Fruit fly (Drosophila melanogaster): Measurements from ENCODE around the gene FRG1.
A peak's percentile ranks its signal among the peaks of the same experiment; 100 is the strongest.

FRG1 gene

dm6 chr3L:20316956-20317589, 20.3 kb upstream of the FRG1 start, which contains the start of gene Spn77Ba:
Spn77Ba (plus strand) TSS chr3L:20317190.
- no peak for TF ChIP-seq foxo (GFP tag; optimal IDR thresholded peaks at IDR 0.05)
- TF ChIP-seq Myc (optimal IDR thresholded peaks at IDR 0.05): no peak
- no peak for TF ChIP-seq pan (optimal IDR thresholded peaks at IDR 0.05)
- TF ChIP-seq Hr83 (GFP tag; optimal IDR thresholded peaks at IDR 0.05; ENCODE audit: poor library complexity, severe bottlenecking): peak; percentile 20
- TF ChIP-seq h (GFP tag; optimal IDR thresholded peaks at IDR 0.05): peak; percentile 34
- peak; percentile 30 for TF ChIP-seq rgr (GFP tag; optimal IDR thresholded peaks at IDR 0.05)
- TF ChIP-seq dl (GFP tag; optimal IDR thresholded peaks at IDR 0.05; ENCODE audit: insufficient read depth in 1 of 2, partially characterized antibody in 2 of 2): peak; percentile 21 to 56
- no peak for TF ChIP-seq CrebA (GFP tag; optimal IDR thresholded peaks at IDR 0.05; ENCODE audit: borderline replicate concordance)
- TF ChIP-seq Hnf4 (GFP tag; optimal IDR thresholded peaks at IDR 0.05): peak; percentile 71
- TF ChIP-seq psq (GFP tag; optimal IDR thresholded peaks at IDR 0.05): peak; percentile 19
- TF ChIP-seq fru (GFP tag; optimal IDR thresholded peaks at IDR 0.05): peak; percentile 7
- TF ChIP-seq Dif (GFP tag; optimal IDR thresholded peaks at IDR 0.05; ENCODE audit: partially characterized antibody): peak; percentile 69
- TF ChIP-seq br (GFP tag; optimal IDR thresholded peaks at IDR 0.05): no peak
- no peak for TF ChIP-seq Mio (GFP tag; optimal IDR thresholded peaks at IDR 0.05)
- TF ChIP-seq Rel (GFP tag; optimal IDR thresholded peaks at IDR 0.05): no peak
- peak; percentile 98 for TF ChIP-seq Rel (tag; optimal IDR thresholded peaks at IDR 0.05)
- TF ChIP-seq sv (GFP tag; optimal IDR thresholded peaks at IDR 0.05): no peak
- no peak for TF ChIP-seq usp (GFP tag; optimal IDR thresholded peaks at IDR 0.05)
- no peak for TF ChIP-seq CG32264 (GFP tag; optimal IDR thresholded peaks at IDR 0.05)
- TF ChIP-seq Dfd (GFP tag; optimal IDR thresholded peaks at IDR 0.05): no peak

dm6 chr3L:20313469-20313868, 16.7 kb upstream of the FRG1 start, which contains the start of gene alphaSnap:
alphaSnap (plus strand) TSS chr3L:20313632.
- TF ChIP-seq Sp1 (GFP tag; optimal IDR thresholded peaks at IDR 0.05) (peak; percentile 27), dsf (GFP tag; optimal IDR thresholded peaks at IDR 0.05; ENCODE audit: borderline replicate concordance) (no peak), brk (GFP tag; optimal IDR thresholded peaks at IDR 0.05) (no peak), dl (GFP tag; optimal IDR thresholded peaks at IDR 0.05; ENCODE audit: insufficient read depth in 1 of 2, partially characterized antibody in 2 of 2) (peak in 1 of 2 experiments; percentile 18), br (GFP tag; optimal IDR thresholded peaks at IDR 0.05) (peak; percentile 51), Dif (GFP tag; optimal IDR thresholded peaks at IDR 0.05; ENCODE audit: partially characterized antibody) (peak; percentile 21), sage (GFP tag; optimal IDR thresholded peaks at IDR 0.05) (peak; percentile 35), Hr83 (GFP tag; optimal IDR thresholded peaks at IDR 0.05; ENCODE audit: poor library complexity, severe bottlenecking) (peak; percentile 8), psq (GFP tag; optimal IDR thresholded peaks at IDR 0.05) (peak; percentile 49), Dfd (GFP tag; optimal IDR thresholded peaks at IDR 0.05) (no peak), rgr (GFP tag; optimal IDR thresholded peaks at IDR 0.05) (peak; percentile 72), fru (GFP tag; optimal IDR thresholded peaks at IDR 0.05) (peak; percentile 24), HLH106 (tag; optimal IDR thresholded peaks at IDR 0.05) (peak; percentile 22), h (GFP tag; optimal IDR thresholded peaks at IDR 0.05) (peak; percentile 61), Hnf4 (GFP tag; optimal IDR thresholded peaks at IDR 0.05) (peak; percentile 60), pan (optimal IDR thresholded peaks at IDR 0.05) (no peak), OdsH (GFP tag; optimal IDR thresholded peaks at IDR 0.05) (peak; percentile 22), foxo (GFP tag; optimal IDR thresholded peaks at IDR 0.05) (peak in 1 of 2 experiments; percentile 49), Rel (GFP tag; optimal IDR thresholded peaks at IDR 0.05) (peak; percentile 0), Rel (tag; optimal IDR thresholded peaks at IDR 0.05) (peak; percentile 55), ey (GFP tag; optimal IDR thresholded peaks at IDR 0.05) (no peak), Jra (GFP tag; optimal IDR thresholded peaks at IDR 0.05) (peak; percentile 91), Myc (optimal IDR thresholded peaks at IDR 0.05) (no peak), Vsx2 (GFP tag; optimal IDR thresholded peaks at IDR 0.05; ENCODE audit: partially characterized antibody) (no peak), tai (GFP tag; optimal IDR thresholded peaks at IDR 0.05) (peak; percentile 35)

dm6 chr3L:20309758-20310733, 13.3 kb upstream of the FRG1 start:
- TF ChIP-seq brk (GFP tag; optimal IDR thresholded peaks at IDR 0.05) (no peak), Sp1 (GFP tag; optimal IDR thresholded peaks at IDR 0.05) (no peak), Mio (GFP tag; optimal IDR thresholded peaks at IDR 0.05) (no peak), CG9705 (GFP tag; optimal IDR thresholded peaks at IDR 0.05) (peak; percentile 18), woc (GFP tag; optimal IDR thresholded peaks at IDR 0.05) (no peak), Rel (GFP tag; optimal IDR thresholded peaks at IDR 0.05) (no peak), Rel (tag; optimal IDR thresholded peaks at IDR 0.05) (peak; percentile 33), rgr (GFP tag; optimal IDR thresholded peaks at IDR 0.05) (peak; percentile 66), dl (GFP tag; optimal IDR thresholded peaks at IDR 0.05; ENCODE audit: insufficient read depth in 1 of 2, partially characterized antibody in 2 of 2) (peak in 1 of 2 experiments; percentile 19), sage (GFP tag; optimal IDR thresholded peaks at IDR 0.05) (no peak), sv (GFP tag; optimal IDR thresholded peaks at IDR 0.05) (peak; percentile 43), Hnf4 (GFP tag; optimal IDR thresholded peaks at IDR 0.05) (peak; percentile 57), OdsH (GFP tag; optimal IDR thresholded peaks at IDR 0.05) (no peak), Myc (optimal IDR thresholded peaks at IDR 0.05) (peak; percentile 39), foxo (GFP tag; optimal IDR thresholded peaks at IDR 0.05) (peak in 1 of 2 experiments; percentile 53), psq (GFP tag; optimal IDR thresholded peaks at IDR 0.05) (peak; percentile 54), Hr83 (GFP tag; optimal IDR thresholded peaks at IDR 0.05; ENCODE audit: poor library complexity, severe bottlenecking) (peak; percentile 38), HLH106 (tag; optimal IDR thresholded peaks at IDR 0.05) (peak; percentile 23), CG32264 (GFP tag; optimal IDR thresholded peaks at IDR 0.05) (no peak)
